Worm (Caenorhabditis elegans): ENCODE measurements around the gene irld-48.

DNA sequence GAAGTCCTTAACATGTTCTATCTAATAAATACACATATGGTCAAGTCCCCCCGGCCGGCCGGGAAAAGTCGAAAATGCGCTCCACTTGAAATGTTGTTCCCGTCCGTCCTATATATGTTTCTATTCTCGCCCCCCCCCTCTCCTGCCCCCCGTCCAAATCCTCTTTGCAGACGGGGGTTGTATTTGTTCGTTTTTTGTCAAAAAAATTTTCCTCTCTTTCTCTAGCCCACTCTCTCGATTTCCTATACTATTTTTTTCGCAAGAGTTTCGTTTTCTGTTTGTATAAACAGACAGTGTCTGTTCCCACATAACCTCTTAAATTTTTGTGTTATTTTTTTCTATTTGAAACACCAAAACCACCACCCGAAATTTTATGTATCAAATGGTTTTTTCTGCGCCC lies 11.2 kb downstream of the irld-48 start:
- TF ChIP-seq ztf-11 (tag; optimal IDR thresholded peaks at IDR 0.05) (no peak), lin-39 (tag; optimal IDR thresholded peaks at IDR 0.05) (no peak), nhr-11 (tag; optimal IDR thresholded peaks at IDR 0.05) (no peak), nhr-77 (tag; optimal IDR thresholded peaks at IDR 0.05) (peak; percentile 31), unc-62 (GFP tag; optimal IDR thresholded peaks at IDR 0.05) (no peak), aly-2 (tag; optimal IDR thresholded peaks at IDR 0.05) (no peak), egl-27 (tag; optimal IDR thresholded peaks at IDR 0.05) (no peak), snu-23 (GFP tag; optimal IDR thresholded peaks at IDR 0.05) (peak; percentile 7), irx-1 (tag; optimal IDR thresholded peaks at IDR 0.05) (no peak), tbx-2 (tag; optimal IDR thresholded peaks at IDR 0.05) (peak; percentile 37), vab-15 (tag; optimal IDR thresholded peaks at IDR 0.05) (no peak), lin-13 (GFP tag; optimal IDR thresholded peaks at IDR 0.05) (no peak), fos-1 (tag; optimal IDR thresholded peaks at IDR 0.05) (no peak), mep-1 (tag; optimal IDR thresholded peaks at IDR 0.05) (no peak)
